Worm (Caenorhabditis elegans) whole organism, early embryonic: ENCODE results near the gene sbsp-1.

Experiments
- ama-1 ChIP-seq: fragments of 150-350 bp; optimal IDR thresholded peaks from 2 replicates; lab custom pipeline; 2014
- ceh-36 ChIP-seq: sonication (generic microtip); optimal IDR thresholded peaks from 2 replicates; lab custom pipeline; 2016; ENCODE audit warnings: missing genetic modification characterization, inconsistent platforms, missing compliant biosample characterization
- ets-7 ChIP-seq: sonication (generic microtip); optimal IDR thresholded peaks from 2 replicates; lab custom pipeline; 2016; ENCODE audit warnings: missing genotype, missing genetic modification characterization, missing compliant biosample characterization
- flt-1 ChIP-seq: fragments of 200-800 bp; sonication (Bioruptor generic); IDR thresholded peaks from 2 replicates; pipeline ENCODE4 v1.3.6; 2022; ENCODE audit warnings: missing genetic modification characterization, missing compliant biosample characterization
- pes-1 ChIP-seq: fragments of 200-800 bp; sonication (Bioruptor generic); IDR thresholded peaks from 2 replicates; pipeline ENCODE4 v1.3.6; 2022; ENCODE audit warnings: missing genetic modification reagents, missing genetic modification characterization, missing compliant biosample characterization
- sea-1 ChIP-seq: fragments of 200-800 bp; sonication (Bioruptor generic); conservative IDR thresholded peaks from 2 replicates; pipeline ENCODE4 v1.3.6; 2022; ENCODE audit warnings: missing genetic modification characterization, missing compliant biosample characterization
- tbx-11 ChIP-seq: fragments of 200-800 bp; sonication (Bioruptor generic); IDR thresholded peaks from 2 replicates; pipeline ENCODE4 v1.3.6; 2022; ENCODE audit warnings: missing genetic modification characterization, missing compliant biosample characterization
- tra-4 ChIP-seq: sonication (generic microtip); optimal IDR thresholded peaks from 2 replicates; lab custom pipeline; 2017; ENCODE audit warnings: missing genetic modification characterization, missing compliant biosample characterization

ce11 chrIII:10810837-10811814, 21.6 kb upstream of the sbsp-1 start:
- TF ChIP-seq ama-1 (lab: Kevin White, UChicago) (no peak), sea-1 (peak; percentile 27; the same call in 1 of the 2 replicates), tra-4 (no peak), pes-1 (GFP tag; lab: Robert Waterston, UW) (peak; percentile 57), ets-7 (tag; lab: Kevin White, UChicago) (no peak), ceh-36 (no peak), flt-1 (GFP tag; lab: Robert Waterston, UW) (no peak), tbx-11 (GFP tag; lab: Robert Waterston, UW) (peak; percentile 38; the same call in 1 of the 2 replicates)
